Fruit fly (Drosophila melanogaster) whole organism, embryonic: ENCODE data around the gene Cep290.

Experiments used
- Bdp1 ChIP-seq: fragments of 200-800 bp; sonication (Bioruptor generic); optimal IDR thresholded peaks from 3 replicates; lab custom pipeline; 2016; ENCODE audit warnings: missing biosample characterization, missing genetic modification characterization
- CG11695 ChIP-seq: fragments of 200-800 bp; sonication (Bioruptor generic); IDR thresholded peaks from 3 replicates; pipeline ENCODE4 v1.3.6; 2022; ENCODE audit warnings: missing biosample characterization, missing genetic modification characterization
- CG13287 ChIP-seq: fragments of 200-800 bp; sonication (Bioruptor generic); IDR thresholded peaks from 2 replicates; pipeline ENCODE4 v1.3.6; 2022; ENCODE audit warnings: missing biosample characterization, missing genetic modification characterization; ENCODE audit not compliant: partially characterized antibody
- CG15514 ChIP-seq: fragments of 200-800 bp; sonication (Bioruptor generic); optimal IDR thresholded peaks from 3 replicates; lab custom pipeline; 2017; ENCODE audit warnings: missing biosample characterization, missing genetic modification characterization, mild to moderate bottlenecking, moderate library complexity, missing genetic modification reagents
- CG18011 ChIP-seq: fragments of 200-800 bp; sonication (Bioruptor generic); optimal IDR thresholded peaks from 2 replicates; lab custom pipeline; 2017; ENCODE audit warnings: missing biosample characterization, missing genetic modification characterization, mild to moderate bottlenecking, moderate library complexity, missing genotype
- CG18476 ChIP-seq: fragments of 200-800 bp; sonication (Bioruptor generic); optimal IDR thresholded peaks from 2 replicates; lab custom pipeline; 2016; ENCODE audit warnings: missing biosample characterization, mild to moderate bottlenecking, missing genetic modification characterization
- CG2875 ChIP-seq: fragments of 200-800 bp; sonication (Bioruptor generic); optimal IDR thresholded peaks from 2 replicates; lab custom pipeline; 2017; ENCODE audit warnings: missing biosample characterization, mild to moderate bottlenecking, missing genetic modification characterization, missing genetic modification reagents
- CG42726 ChIP-seq: fragments of 200-800 bp; sonication (Bioruptor generic); IDR thresholded peaks from 2 replicates; pipeline ENCODE4 v1.3.6; 2022; ENCODE audit warnings: missing biosample characterization, missing genetic modification characterization; ENCODE audit not compliant: partially characterized antibody
- CG4328 ChIP-seq: fragments of 200-800 bp; sonication (Bioruptor generic); optimal IDR thresholded peaks from 3 replicates; lab custom pipeline; 2017; ENCODE audit warnings: missing biosample characterization, missing genetic modification reagents, missing genetic modification characterization
- CG4424 ChIP-seq: fragments of 200-800 bp; sonication (Bioruptor generic); optimal IDR thresholded peaks from 3 replicates; lab custom pipeline; 2016; ENCODE audit warnings: missing biosample characterization, missing genetic modification characterization
- CG4820 ChIP-seq: fragments of 200-800 bp; sonication (Bioruptor generic); optimal IDR thresholded peaks from 3 replicates; lab custom pipeline; 2016; ENCODE audit warnings: missing biosample characterization, missing genetic modification characterization
- CG7271 ChIP-seq: fragments of 200-800 bp; sonication (Bioruptor generic); optimal IDR thresholded peaks from 2 replicates; lab custom pipeline; 2018; ENCODE audit warnings: missing biosample characterization, mild to moderate bottlenecking, missing genetic modification characterization, moderate library complexity
- CG7786 ChIP-seq: fragments of 200-800 bp; sonication (Bioruptor generic); optimal IDR thresholded peaks from 2 replicates; lab custom pipeline; 2016; ENCODE audit warnings: missing biosample characterization, missing genetic modification characterization
- CG8478 ChIP-seq: fragments of >200 bp; optimal IDR thresholded peaks from 2 replicates; lab custom pipeline; 2018
- CG8944 ChIP-seq: fragments of 200-800 bp; sonication (Bioruptor generic); optimal IDR thresholded peaks from 3 replicates; lab custom pipeline; 2016; ENCODE audit warnings: missing biosample characterization, missing genetic modification characterization
- CG9609 ChIP-seq: fragments of 200-800 bp; sonication (Bioruptor generic); optimal IDR thresholded peaks from 3 replicates; lab custom pipeline; 2016; ENCODE audit warnings: missing biosample characterization, missing genetic modification characterization
- Dbx ChIP-seq: fragments of 200-800 bp; sonication (Bioruptor generic); IDR thresholded peaks from 3 replicates; pipeline ENCODE4 v1.3.6; 2022; ENCODE audit warnings: missing biosample characterization, missing genetic modification characterization
- Drgx ChIP-seq: fragments of 200-800 bp; sonication (Bioruptor generic); IDR thresholded peaks from 2 replicates; pipeline ENCODE4 v1.3.6; 2022; ENCODE audit warnings: missing biosample characterization, missing genetic modification characterization
- E2f1 ChIP-seq: fragments of 200-800 bp; sonication (Bioruptor generic); IDR thresholded peaks from 2 replicates; pipeline ENCODE4 v1.3.6; 2022; ENCODE audit warnings: missing biosample characterization, missing genetic modification characterization
- Hr39 ChIP-seq: fragments of >200 bp; optimal IDR thresholded peaks from 2 replicates; lab custom pipeline; 2017
- Hr78 ChIP-seq, 2 experiments: fragments of 200-800 bp in 1 of 2; fragments of >200 bp in 1 of 2; sonication (Bioruptor generic) in 1 of 2; optimal IDR thresholded peaks; 2 replicates each; lab custom pipeline; 2017 to 2019; ENCODE audit warnings: missing biosample characterization in 2 of 2, missing genetic modification characterization in 2 of 2, mild to moderate bottlenecking in 1 of 2, moderate library complexity in 1 of 2
- MTF-1 ChIP-seq: fragments of 200-800 bp; sonication (Bioruptor generic); optimal IDR thresholded peaks from 2 replicates; lab custom pipeline; 2018; ENCODE audit warnings: missing biosample characterization, mild to moderate bottlenecking, missing genetic modification characterization, borderline replicate concordance
- Myb ChIP-seq: fragments of 200-800 bp; sonication (Bioruptor generic); optimal IDR thresholded peaks from 2 replicates; lab custom pipeline; 2016; ENCODE audit warnings: missing biosample characterization, missing genetic modification characterization
- Nf-YC ChIP-seq: fragments of 200-800 bp; optimal IDR thresholded peaks from 3 replicates; lab custom pipeline; 2019; ENCODE audit warnings: missing biosample characterization, mild to moderate bottlenecking, missing genetic modification characterization, moderate library complexity
- Ptx1 ChIP-seq: fragments of 200-800 bp; sonication (Bioruptor generic); IDR thresholded peaks from 2 replicates; pipeline ENCODE4 v1.3.6; 2022; ENCODE audit warnings: missing biosample characterization, missing genetic modification characterization
- Sox100B ChIP-seq: fragments of 200-800 bp; sonication (Bioruptor generic); optimal IDR thresholded peaks from 3 replicates; lab custom pipeline; 2018; ENCODE audit warnings: missing biosample characterization, mild to moderate bottlenecking, missing genetic modification characterization
- TFAM ChIP-seq: fragments of 200-800 bp; sonication (Bioruptor generic); optimal IDR thresholded peaks from 2 replicates; lab custom pipeline; 2017; ENCODE audit warnings: missing biosample characterization, missing genetic modification characterization, inconsistent platforms
- ab ChIP-seq: fragments of 200-800 bp; sonication (Bioruptor generic); optimal IDR thresholded peaks from 2 replicates; lab custom pipeline; 2016; ENCODE audit warnings: missing biosample characterization, missing genetic modification characterization
- ac ChIP-seq: fragments of 200-800 bp; sonication (Bioruptor generic); optimal IDR thresholded peaks from 3 replicates; lab custom pipeline; 2017; ENCODE audit warnings: missing biosample characterization, mild to moderate bottlenecking, missing genetic modification characterization
- ash1 ChIP-seq: fragments of 200-800 bp; sonication (Bioruptor generic); optimal IDR thresholded peaks from 2 replicates; lab custom pipeline; 2018; ENCODE audit warnings: missing biosample characterization, mild to moderate bottlenecking, missing genetic modification characterization
- cad ChIP-seq: fragments of >200 bp; optimal IDR thresholded peaks from 2 replicates; lab custom pipeline; 2017; ENCODE audit warnings: missing biosample characterization, missing genetic modification characterization
- chn ChIP-seq: fragments of 200-800 bp; sonication (Bioruptor generic); optimal IDR thresholded peaks from 2 replicates; lab custom pipeline; 2016; ENCODE audit warnings: missing biosample characterization, missing genetic modification characterization
- crp ChIP-seq, 2 experiments: fragments of 200-800 bp; sonication (Bioruptor generic); optimal IDR thresholded peaks; 2 replicates in 1 of 2; 3 replicates in 1 of 2; lab custom pipeline; 2017; ENCODE audit warnings: missing biosample characterization in 2 of 2, missing genetic modification characterization in 2 of 2, mild to moderate bottlenecking in 1 of 2, moderate library complexity in 1 of 2
- dan ChIP-seq: fragments of 200-800 bp; sonication (Bioruptor generic); IDR thresholded peaks from 2 replicates; pipeline ENCODE4 v1.3.6; 2022; ENCODE audit warnings: missing biosample characterization, missing genetic modification characterization
- dmrt11E ChIP-seq: fragments of 200-800 bp; sonication (Bioruptor generic); optimal IDR thresholded peaks from 3 replicates; lab custom pipeline; 2018; ENCODE audit warnings: missing biosample characterization, mild to moderate bottlenecking, missing genetic modification characterization, moderate library complexity
- gfzf ChIP-seq: fragments of 200-800 bp; sonication (Bioruptor generic); optimal IDR thresholded peaks from 2 replicates; lab custom pipeline; 2016; ENCODE audit warnings: missing biosample characterization, mild to moderate bottlenecking, missing genetic modification characterization, moderate library complexity
- gsb-n ChIP-seq: fragments of 200-800 bp; sonication (Bioruptor generic); optimal IDR thresholded peaks from 3 replicates; lab custom pipeline; 2018; ENCODE audit warnings: missing biosample characterization, mild to moderate bottlenecking, missing genetic modification characterization
- inv ChIP-seq: fragments of 200-800 bp; sonication (Bioruptor generic); IDR thresholded peaks from 2 replicates; pipeline ENCODE4 v1.3.6; 2022; ENCODE audit warnings: missing biosample characterization, missing genetic modification characterization; ENCODE audit not compliant: partially characterized antibody
- lmd ChIP-seq: fragments of 200-800 bp; sonication (Bioruptor generic); IDR thresholded peaks from 2 replicates; pipeline ENCODE4 v1.3.6; 2022; ENCODE audit warnings: missing biosample characterization, missing genetic modification characterization
- pfk ChIP-seq: fragments of 200-800 bp; sonication (Bioruptor generic); optimal IDR thresholded peaks from 2 replicates; lab custom pipeline; 2018; ENCODE audit warnings: missing biosample characterization, mild to moderate bottlenecking, missing genetic modification characterization, moderate library complexity
- ranshi ChIP-seq: fragments of 200-800 bp; sonication (Bioruptor generic); IDR thresholded peaks from 2 replicates; pipeline ENCODE4 v1.3.6; 2022; ENCODE audit warnings: missing biosample characterization, missing genetic modification characterization
- rib ChIP-seq: fragments of 200-800 bp; sonication (Bioruptor generic); IDR thresholded peaks from 2 replicates; pipeline ENCODE4 v1.3.6; 2022; ENCODE audit warnings: missing biosample characterization, missing genetic modification characterization
- salm ChIP-seq: fragments of 200-800 bp; sonication (Bioruptor generic); optimal IDR thresholded peaks from 2 replicates; lab custom pipeline; 2018; ENCODE audit warnings: missing biosample characterization, mild to moderate bottlenecking, missing genetic modification characterization
- sens-2 ChIP-seq: fragments of 200-800 bp; sonication (Bioruptor generic); IDR thresholded peaks from 2 replicates; pipeline ENCODE4 v1.3.6; 2022; ENCODE audit warnings: missing biosample characterization, missing genetic modification characterization
- slp2 ChIP-seq: fragments of 200-800 bp; sonication (Bioruptor generic); optimal IDR thresholded peaks from 2 replicates; lab custom pipeline; 2016; ENCODE audit warnings: missing biosample characterization, missing genetic modification characterization
- sr ChIP-seq: fragments of 200-800 bp; sonication (Bioruptor generic); IDR thresholded peaks from 3 replicates; pipeline ENCODE4 v1.3.6; 2022; ENCODE audit warnings: missing biosample characterization, missing genetic modification characterization
- ssp ChIP-seq: fragments of 200-800 bp; sonication (Bioruptor generic); IDR thresholded peaks from 2 replicates; pipeline ENCODE4 v1.3.6; 2022; ENCODE audit warnings: missing biosample characterization, missing genetic modification characterization
- tio ChIP-seq: fragments of 200-800 bp; sonication (Bioruptor generic); optimal IDR thresholded peaks from 2 replicates; lab custom pipeline; 2017; ENCODE audit warnings: missing biosample characterization, missing genetic modification characterization, inconsistent platforms
- trh ChIP-seq: fragments of 200-800 bp; sonication (Bioruptor generic); optimal IDR thresholded peaks from 2 replicates; lab custom pipeline; 2016; ENCODE audit warnings: missing biosample characterization, missing genetic modification characterization
- zen2 ChIP-seq: fragments of 200-800 bp; sonication (Bioruptor generic); IDR thresholded peaks from 3 replicates; pipeline ENCODE4 v1.3.6; 2022; ENCODE audit warnings: missing biosample characterization, missing genetic modification characterization; ENCODE audit not compliant: partially characterized antibody
- zf30C ChIP-seq: fragments of 200-800 bp; sonication (Bioruptor generic); optimal IDR thresholded peaks from 3 replicates; lab custom pipeline; 2018; ENCODE audit warnings: missing biosample characterization, mild to moderate bottlenecking, missing genetic modification characterization

Cep290 gene

DNA sequence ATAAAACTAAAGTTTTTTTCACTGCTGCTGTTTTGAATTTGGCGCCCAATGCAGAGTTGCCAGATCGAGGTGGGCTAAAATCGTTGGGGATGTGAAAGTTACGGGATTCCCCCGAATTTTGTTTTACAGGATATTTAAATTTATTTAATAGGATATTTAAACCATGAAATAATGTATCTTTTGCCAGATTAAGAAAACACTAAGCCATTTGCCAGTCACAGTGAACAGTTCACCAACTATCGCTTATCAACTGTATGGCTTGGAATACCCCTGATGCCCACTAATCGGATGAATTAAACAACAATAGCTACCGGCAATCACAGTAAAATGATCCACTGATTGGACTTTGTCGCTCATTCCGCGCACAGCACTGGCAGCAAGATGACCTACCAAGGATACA, 7.3 kb downstream of the Cep290 start, which contains the start of gene Dci (continued):
- TF ChIP-seq CG9609 (GFP tag; lab: Kevin White, UChicago) (peak; percentile 59), MTF-1 (GFP tag; lab: Kevin White, UChicago) (no peak), ab (peak; percentile 38), CG42726 (peak; percentile 48; the same call in 1 of the 2 replicates), Bdp1 (GFP tag; lab: Kevin White, UChicago) (peak; percentile 55), CG18011 (GFP tag; lab: Kevin White, UChicago) (no peak), CG7271 (tag; lab: Kevin White, UChicago) (no peak), Myb (GFP tag; lab: Kevin White, UChicago) (peak; percentile 10), CG8478 (peak; percentile 57), rib (0 out of 2 replicates have a peak, but pooled peaks have one; percentile 10), dmrt11E (tag; lab: Kevin White, UChicago) (peak; percentile 69), CG15514 (GFP tag; lab: Kevin White, UChicago) (peak; percentile 89), trh (GFP tag; lab: Kevin White, UChicago) (peak; percentile 50), crp (GFP tag; optimal IDR thresholded peaks at IDR 0.05; lab: Kevin White, UChicago) (peak in 1 of 2 experiments; percentile 7), Nf-YC (tag; lab: Kevin White, UChicago) (no peak), CG7786 (peak; percentile 66), Dbx (peak; percentile 72; the same call in 2 of the 3 replicates), gfzf (GFP tag; lab: Kevin White, UChicago) (no peak), pfk (GFP tag; lab: Kevin White, UChicago) (no peak), ac (GFP tag; lab: Kevin White, UChicago) (no peak), inv (GFP tag; lab: Robert Waterston, UW) (peak; percentile 80), sr (no peak), tio (peak; percentile 57), CG4820 (GFP tag; lab: Kevin White, UChicago) (peak; percentile 49), CG18476 (GFP tag; lab: Kevin White, UChicago) (no peak), lmd (GFP tag; lab: Robert Waterston, UW) (peak; percentile 46; the same call in 1 of the 2 replicates), zf30C (GFP tag; lab: Kevin White, UChicago) (no peak), dan (0 out of 2 replicates have a peak, but pooled peaks have one; percentile 43), E2f1 (peak; percentile 68), cad (GFP tag; lab: Kevin White, UChicago) (no peak), CG11695 (GFP tag; lab: Robert Waterston, UW) (peak; percentile 9; the same call in 1 of the 3 replicates), TFAM (GFP tag; lab: Kevin White, UChicago) (no peak), Hr39 (lab: Kevin White, UChicago) (no peak), sens-2 (GFP tag; lab: Robert Waterston, UW) (0 out of 2 replicates have a peak, but pooled peaks have one; percentile 21), ash1 (GFP tag; lab: Kevin White, UChicago) (no peak), salm (tag; lab: Kevin White, UChicago) (no peak), Drgx (no peak), CG8944 (peak; percentile 54), ssp (GFP tag; lab: Robert Waterston, UW) (peak; percentile 59), ranshi (GFP tag; lab: Robert Waterston, UW) (peak; percentile 49; the same call in 1 of the 2 replicates), slp2 (peak; percentile 67), CG13287 (GFP tag; lab: Robert Waterston, UW) (peak; percentile 91), CG4328 (GFP tag; lab: Kevin White, UChicago) (no peak), CG4424 (GFP tag; lab: Kevin White, UChicago) (peak; percentile 3), chn (GFP tag; lab: Kevin White, UChicago) (peak; percentile 77), CG2875 (GFP tag; lab: Kevin White, UChicago) (peak; percentile 16), zen2 (GFP tag; lab: Robert Waterston, UW) (peak; percentile 39; the same call in 1 of the 3 replicates), gsb-n (tag; lab: Kevin White, UChicago) (no peak), Sox100B (no peak), Hr78 (GFP tag; optimal IDR thresholded peaks at IDR 0.05; lab: Kevin White, UChicago) (peak in 1 of 2 experiments; percentile 69), Ptx1 (peak; percentile 80)
